Fruit fly (Drosophila melanogaster): ENCODE measurements around the gene CG32079.

CG32079 gene

DNA sequence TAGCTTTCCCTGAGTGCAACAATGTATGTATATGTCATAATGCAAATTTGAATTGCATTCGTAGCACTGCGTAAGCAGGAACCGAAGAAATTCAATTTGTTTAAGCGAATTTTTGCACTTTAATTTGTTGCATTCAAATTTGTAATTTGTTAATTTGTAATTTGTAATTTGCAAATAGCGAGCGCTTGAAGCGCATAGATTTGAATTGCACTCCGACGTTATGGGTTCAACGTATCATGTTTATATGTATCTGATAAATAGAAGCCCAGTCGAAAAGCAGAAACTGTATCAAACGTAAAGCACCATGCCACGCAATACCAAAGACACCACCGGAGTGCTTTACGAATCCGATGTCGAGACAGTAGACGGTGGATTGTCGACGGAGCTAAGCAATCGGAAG, 2.1 kb upstream of the CG32079 start, which contains the start of gene Fad2:
TSS of gene Fad2 (plus strand) at position 301 of the 400 bp plus-strand sequence.
- TF ChIP-seq acj6 (GFP tag; optimal IDR thresholded peaks at IDR 0.05): no peak
- TF ChIP-seq CG6276 (GFP tag; optimal IDR thresholded peaks at IDR 0.05): no peak
- no peak for TF ChIP-seq CG3919 (GFP tag; optimal IDR thresholded peaks at IDR 0.05)
- no peak for TF ChIP-seq topi (GFP tag; optimal IDR thresholded peaks at IDR 0.05)
- no peak for TF ChIP-seq dac (GFP tag; optimal IDR thresholded peaks at IDR 0.05)
- TF ChIP-seq Smox (GFP tag; optimal IDR thresholded peaks at IDR 0.05): no peak
- no peak for TF ChIP-seq CG15336 (GFP tag; IDR thresholded peaks at IDR 0.05)
- TF ChIP-seq fd59A (GFP tag; optimal IDR thresholded peaks at IDR 0.05): no peak
- no peak for TF ChIP-seq Eip78C (GFP tag)
- TF ChIP-seq Gug (GFP tag; IDR thresholded peaks at IDR 0.05): no peak
- TF ChIP-seq CG8319 (GFP tag; optimal IDR thresholded peaks at IDR 0.05): no peak
- TF ChIP-seq CG34406 (GFP tag; optimal IDR thresholded peaks at IDR 0.05): no peak
- TF ChIP-seq CG6792 (GFP tag; optimal IDR thresholded peaks at IDR 0.05): no peak
- no peak for TF ChIP-seq CG11902 (GFP tag; optimal IDR thresholded peaks at IDR 0.05)

DNA sequence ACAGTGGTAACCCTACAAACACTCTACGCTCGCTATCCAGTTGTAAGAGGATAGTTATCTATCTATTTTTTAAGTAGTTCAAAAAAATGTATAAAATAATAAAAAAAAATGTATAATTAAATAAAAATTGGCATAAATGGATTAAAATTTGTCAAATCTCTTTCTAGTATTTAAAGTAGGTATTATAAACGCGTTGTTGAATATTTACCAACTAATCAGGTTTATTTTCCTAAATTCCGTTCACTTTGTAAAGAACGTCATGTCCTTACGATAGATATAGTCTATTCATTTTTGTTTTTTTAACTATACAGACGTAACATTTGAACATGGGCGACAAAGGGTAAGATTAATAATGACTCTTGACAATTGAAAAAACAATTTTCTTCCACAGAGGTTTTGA, 1.9 kb downstream of the CG32079 start, which contains the start of gene CG32081:
TSS of gene CG32081 (plus strand) at position 301 of the 400 bp plus-strand sequence.
- TF ChIP-seq eg (GFP tag; IDR thresholded peaks at IDR 0.05): no peak
- TF ChIP-seq cyc (GFP tag; optimal IDR thresholded peaks at IDR 0.05): no peak
- no peak for TF ChIP-seq Sox14 (GFP tag; optimal IDR thresholded peaks at IDR 0.05)
- no peak for TF ChIP-seq svp (GFP tag)
- no peak for TF ChIP-seq Smox (GFP tag; optimal IDR thresholded peaks at IDR 0.05)

DNA sequence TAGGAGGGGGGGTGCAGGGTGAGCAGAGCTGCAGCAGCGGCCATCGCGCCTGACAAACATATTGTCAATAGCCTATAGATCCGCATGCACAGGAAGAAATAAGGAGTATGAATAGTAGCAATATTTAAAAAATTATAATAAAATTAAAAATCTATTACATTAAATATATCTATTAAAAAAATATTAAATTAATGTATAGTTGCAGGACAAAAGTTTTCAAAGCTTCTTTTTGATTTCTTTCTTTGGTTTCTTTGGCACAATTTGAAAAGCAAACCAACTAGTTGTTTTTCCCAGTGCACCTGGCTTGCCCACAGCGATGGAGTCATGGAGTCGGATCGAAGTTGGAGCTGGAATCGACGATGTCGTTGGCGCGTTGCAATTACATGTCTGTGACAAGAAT, 6.4 kb downstream of the CG32079 start:
- no peak for TF ChIP-seq Eip75B (GFP tag; optimal IDR thresholded peaks at IDR 0.05)
- TF ChIP-seq pdm3 (GFP tag; optimal IDR thresholded peaks at IDR 0.05): no peak
- TF ChIP-seq CG9139 (GFP tag; optimal IDR thresholded peaks at IDR 0.05): peak; percentile 18
- no peak for TF ChIP-seq vri (GFP tag; optimal IDR thresholded peaks at IDR 0.05)
- no peak for TF ChIP-seq Hr38 (GFP tag; optimal IDR thresholded peaks at IDR 0.05)
- peak; percentile 54 for TF ChIP-seq CG10631 (GFP tag; optimal IDR thresholded peaks at IDR 0.05)
- peak; percentile 67 for TF ChIP-seq eg (GFP tag; IDR thresholded peaks at IDR 0.05)
- peak; percentile 35 for TF ChIP-seq OdsH (GFP tag; optimal IDR thresholded peaks at IDR 0.05)
- no peak for TF ChIP-seq Sox102F (GFP tag; optimal IDR thresholded peaks at IDR 0.05)
- peak; percentile 13 for TF ChIP-seq CG6792 (GFP tag; optimal IDR thresholded peaks at IDR 0.05)
- TF ChIP-seq spab (GFP tag; optimal IDR thresholded peaks at IDR 0.05): peak; percentile 14
- no peak for TF ChIP-seq CG11902 (GFP tag; optimal IDR thresholded peaks at IDR 0.05)
- TF ChIP-seq Eip93F (GFP tag; optimal IDR thresholded peaks at IDR 0.05): no peak
- peak; percentile 43 for TF ChIP-seq CG10669 (GFP tag; optimal IDR thresholded peaks at IDR 0.05)
- no peak for TF ChIP-seq Blimp-1 (GFP tag; optimal IDR thresholded peaks at IDR 0.05)
- peak; percentile 29; the same call in 1 of the 2 replicates for TF ChIP-seq Gug (GFP tag; IDR thresholded peaks at IDR 0.05)
- TF ChIP-seq CG31627 (GFP tag; optimal IDR thresholded peaks at IDR 0.05): no peak
- TF ChIP-seq Hr4 (GFP tag; optimal IDR thresholded peaks at IDR 0.05): peak; percentile 48
- peak; percentile 65 for TF ChIP-seq svp (GFP tag)
- no peak for TF ChIP-seq Smox (GFP tag; optimal IDR thresholded peaks at IDR 0.05)
- peak; percentile 59; the same call in 1 of the 3 replicates for TF ChIP-seq CG6163 (GFP tag; IDR thresholded peaks at IDR 0.05)
- no peak for TF ChIP-seq Sox14 (GFP tag; optimal IDR thresholded peaks at IDR 0.05)
- peak; percentile 25 for TF ChIP-seq Lpt (GFP tag; optimal IDR thresholded peaks at IDR 0.05)
- TF ChIP-seq Sox15 (GFP tag; optimal IDR thresholded peaks at IDR 0.05): no peak
- peak; percentile 20 to 35 for TF ChIP-seq ss (GFP tag; optimal IDR thresholded peaks at IDR 0.05)
- no peak for TF ChIP-seq Hr39 (GFP tag; optimal IDR thresholded peaks at IDR 0.05)
- TF ChIP-seq fd85E (GFP tag; optimal IDR thresholded peaks at IDR 0.05): no peak
- peak; percentile 79 for TF ChIP-seq Eip78C (GFP tag)
- TF ChIP-seq CG6854 (GFP tag; optimal IDR thresholded peaks at IDR 0.05): no peak
- peak; percentile 51 for TF ChIP-seq CG3032 (tag; optimal IDR thresholded peaks at IDR 0.05)
- no peak for TF ChIP-seq CG11762 (GFP tag; optimal IDR thresholded peaks at IDR 0.05; ENCODE audit: insufficient read depth)
- no peak for TF ChIP-seq fkh (GFP tag; optimal IDR thresholded peaks at IDR 0.05)
- no peak for TF ChIP-seq Ets21C (GFP tag; optimal IDR thresholded peaks at IDR 0.05)
- TF ChIP-seq dac (GFP tag; optimal IDR thresholded peaks at IDR 0.05): peak; percentile 21
- TF ChIP-seq CG34406 (GFP tag; optimal IDR thresholded peaks at IDR 0.05): peak; percentile 46
- peak; percentile 77 for TF ChIP-seq CG8119 (GFP tag; IDR thresholded peaks at IDR 0.05)
- no peak for TF ChIP-seq lz (GFP tag; optimal IDR thresholded peaks at IDR 0.05)
- TF ChIP-seq cyc (GFP tag; optimal IDR thresholded peaks at IDR 0.05): no peak
- peak; percentile 10 for TF ChIP-seq acj6 (GFP tag; optimal IDR thresholded peaks at IDR 0.05)
- no peak for TF ChIP-seq CG16779 (tag; optimal IDR thresholded peaks at IDR 0.05)
- TF ChIP-seq topi (GFP tag; optimal IDR thresholded peaks at IDR 0.05): no peak
- TF ChIP-seq CG15336 (GFP tag; IDR thresholded peaks at IDR 0.05): peak; percentile 79
- no peak for TF ChIP-seq CG7368 (GFP tag; optimal IDR thresholded peaks at IDR 0.05)
